Fruit fly (Drosophila melanogaster): Measurements from ENCODE around the gene Obp83cd.

The Obp83cd gene

dm6 chr3R:6112252-6112995 lies 4.5 kb downstream of the Obp83cd start, which contains the start of gene Obp83g (continued):
- peak; percentile 58; the same call in 2 of the 3 replicates for TF ChIP-seq eg (GFP tag; IDR thresholded peaks at IDR 0.05)
- TF ChIP-seq CG1621 (tag; optimal IDR thresholded peaks at IDR 0.05), result peak; percentile 37
- TF ChIP-seq CG8119 (GFP tag; IDR thresholded peaks at IDR 0.05), result peak; percentile 83
- peak; percentile 79 for TF ChIP-seq Eip75B (GFP tag; optimal IDR thresholded peaks at IDR 0.05)
- TF ChIP-seq CG34406 (GFP tag; optimal IDR thresholded peaks at IDR 0.05), result peak; percentile 81
- TF ChIP-seq dsx (GFP tag; optimal IDR thresholded peaks at IDR 0.05; ENCODE audit: poor library complexity, severe bottlenecking), result peak; percentile 71
- peak; percentile 64 for TF ChIP-seq CG11762 (GFP tag; optimal IDR thresholded peaks at IDR 0.05; ENCODE audit: insufficient read depth)
- peak; percentile 46 for TF ChIP-seq CG16779 (tag; optimal IDR thresholded peaks at IDR 0.05)
- peak; percentile 69 for TF ChIP-seq Sox15 (GFP tag; optimal IDR thresholded peaks at IDR 0.05)
- peak; percentile 76 for TF ChIP-seq net (GFP tag; optimal IDR thresholded peaks at IDR 0.05)
- peak; percentile 8 to 58 for TF ChIP-seq salr (GFP tag; optimal IDR thresholded peaks at IDR 0.05)
- TF ChIP-seq dac (GFP tag; optimal IDR thresholded peaks at IDR 0.05), result peak; percentile 54
- peak; percentile 69 for TF ChIP-seq CG31627 (GFP tag; optimal IDR thresholded peaks at IDR 0.05)
- peak; percentile 81 for TF ChIP-seq Hr4 (GFP tag; optimal IDR thresholded peaks at IDR 0.05)
- peak; percentile 74 for TF ChIP-seq CG10669 (GFP tag; optimal IDR thresholded peaks at IDR 0.05)
- TF ChIP-seq CG6792 (GFP tag; optimal IDR thresholded peaks at IDR 0.05), result peak; percentile 81
- peak; percentile 92 for TF ChIP-seq vri (GFP tag; optimal IDR thresholded peaks at IDR 0.05)
- TF ChIP-seq CG8632 (GFP tag; optimal IDR thresholded peaks at IDR 0.05), result peak; percentile 72
- peak; percentile 82 for TF ChIP-seq CG3032 (tag; optimal IDR thresholded peaks at IDR 0.05)
- peak; percentile 71 for TF ChIP-seq CG11902 (GFP tag; optimal IDR thresholded peaks at IDR 0.05)
- peak; percentile 78 for TF ChIP-seq CG15336 (GFP tag; IDR thresholded peaks at IDR 0.05)
- peak; percentile 48; the same call in 2 of the 3 replicates for TF ChIP-seq CG6163 (GFP tag; IDR thresholded peaks at IDR 0.05)
- TF ChIP-seq acj6 (GFP tag; optimal IDR thresholded peaks at IDR 0.05), result peak; percentile 78
- peak; percentile 69 for TF ChIP-seq Smox (GFP tag; optimal IDR thresholded peaks at IDR 0.05)
- peak; percentile 42 for TF ChIP-seq Blimp-1 (GFP tag; optimal IDR thresholded peaks at IDR 0.05)
- peak; percentile 72 for TF ChIP-seq topi (GFP tag; optimal IDR thresholded peaks at IDR 0.05)
- TF ChIP-seq esn (GFP tag; optimal IDR thresholded peaks at IDR 0.05), result peak; percentile 83
- peak; percentile 77 for TF ChIP-seq Ets96B (tag; optimal IDR thresholded peaks at IDR 0.05)
- TF ChIP-seq CG9139 (GFP tag; optimal IDR thresholded peaks at IDR 0.05), result peak; percentile 63
- TF ChIP-seq CG32006 (GFP tag; optimal IDR thresholded peaks at IDR 0.05), result peak; percentile 83

- TF ChIP-seq svp (GFP tag) (no peak), Hr39 (GFP tag; optimal IDR thresholded peaks at IDR 0.05) (no peak), spab (GFP tag; optimal IDR thresholded peaks at IDR 0.05) (no peak), CG32006 (GFP tag; optimal IDR thresholded peaks at IDR 0.05) (no peak), CG11762 (GFP tag; optimal IDR thresholded peaks at IDR 0.05; ENCODE audit: insufficient read depth) (no peak), CG4318 (GFP tag; optimal IDR thresholded peaks at IDR 0.05) (no peak), Sox102F (GFP tag; optimal IDR thresholded peaks at IDR 0.05) (no peak)
Observed at dm6 chr3R:6122292-6122691, 14.4 kb downstream of the Obp83cd start, which contains the start of gene Vha14-2. Gene Vha14-2 (plus strand): TSS chr3R:6122592.

- TF ChIP-seq esn (GFP tag; optimal IDR thresholded peaks at IDR 0.05) (no peak), eg (GFP tag; IDR thresholded peaks at IDR 0.05) (0 out of 3 replicates have a peak, but pooled peaks have one; percentile 35)
Observed at dm6 chr3R:6141768-6142167, 33.8 kb downstream of the Obp83cd start.

dm6 chr3R:6149130-6149529 lies 41.2 kb downstream of the Obp83cd start:
- TF ChIP-seq lz (GFP tag; optimal IDR thresholded peaks at IDR 0.05), result no peak
- TF ChIP-seq Hr4 (GFP tag; optimal IDR thresholded peaks at IDR 0.05), result peak; percentile 20
- peak; percentile 16 for TF ChIP-seq CG6276 (GFP tag; optimal IDR thresholded peaks at IDR 0.05)
- peak; percentile 46 for TF ChIP-seq CG32006 (GFP tag; optimal IDR thresholded peaks at IDR 0.05)
- no peak for TF ChIP-seq CG8319 (GFP tag; optimal IDR thresholded peaks at IDR 0.05)
- no peak for TF ChIP-seq CG6854 (GFP tag; optimal IDR thresholded peaks at IDR 0.05)
- TF ChIP-seq eg (GFP tag; IDR thresholded peaks at IDR 0.05), result no peak
- TF ChIP-seq CG31627 (GFP tag; optimal IDR thresholded peaks at IDR 0.05), result no peak
- TF ChIP-seq achi (GFP tag; optimal IDR thresholded peaks at IDR 0.05), result no peak
- no peak for TF ChIP-seq pdm3 (GFP tag; optimal IDR thresholded peaks at IDR 0.05)
- TF ChIP-seq fd85E (GFP tag; optimal IDR thresholded peaks at IDR 0.05), result no peak
- TF ChIP-seq CG6163 (GFP tag; IDR thresholded peaks at IDR 0.05), result no peak
- no peak for TF ChIP-seq CG11902 (GFP tag; optimal IDR thresholded peaks at IDR 0.05)
- TF ChIP-seq Gug (GFP tag; IDR thresholded peaks at IDR 0.05), result no peak
- no peak for TF ChIP-seq CG10631 (GFP tag; optimal IDR thresholded peaks at IDR 0.05)
- TF ChIP-seq Eip78C (GFP tag), result peak; percentile 77
- no peak for TF ChIP-seq esn (GFP tag; optimal IDR thresholded peaks at IDR 0.05)
- TF ChIP-seq Sox102F (GFP tag; optimal IDR thresholded peaks at IDR 0.05), result no peak
